Fruit fly (Drosophila melanogaster): ENCODE results near the gene CG3961.

CG3961 gene

DNA sequence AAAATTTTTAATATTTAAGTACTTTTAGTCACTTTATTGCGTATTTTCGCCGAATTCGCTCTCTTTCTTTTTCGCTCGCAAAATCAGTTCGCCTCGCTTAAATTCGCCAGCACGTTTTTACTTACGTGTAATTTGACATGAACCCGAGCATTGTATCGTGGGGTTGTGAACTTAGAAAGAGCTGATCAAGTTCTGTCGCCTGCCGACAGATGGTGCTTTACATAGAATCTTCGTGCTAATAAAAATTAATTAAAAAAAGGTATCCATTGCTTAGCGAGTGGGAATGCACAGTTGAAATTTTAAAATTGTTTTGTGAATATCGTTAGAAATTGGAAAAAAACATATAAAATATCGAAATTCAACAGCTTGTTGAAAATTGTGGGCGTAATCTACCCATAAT, 41.8 kb downstream of the CG3961 start (continued):
- TF ChIP-seq CG12071 (GFP tag; optimal IDR thresholded peaks at IDR 0.05) (no peak), CG7987 (GFP tag; optimal IDR thresholded peaks at IDR 0.05) (no peak), CG10366 (GFP tag; IDR thresholded peaks at IDR 0.05) (no peak; the same call in 1 of the 2 replicates), CG17328 (GFP tag; IDR thresholded peaks at IDR 0.05) (peak; percentile 62; the same call in 1 of the 2 replicates), MTF-1 (GFP tag; optimal IDR thresholded peaks at IDR 0.05; ENCODE audit: borderline replicate concordance) (peak; percentile 10), sens-2 (GFP tag; IDR thresholded peaks at IDR 0.05) (no peak), Gsc (GFP tag; IDR thresholded peaks at IDR 0.05) (no peak), GATAe (GFP tag; conservative IDR thresholded peaks at IDR 0.05) (no peak), Myb (GFP tag; optimal IDR thresholded peaks at IDR 0.05) (peak; percentile 52), row (GFP tag; IDR thresholded peaks at IDR 0.05) (no peak), eve (GFP tag; optimal IDR thresholded peaks at IDR 0.05) (peak in 1 of 2 experiments; percentile 64), CG3163 (GFP tag; optimal IDR thresholded peaks at IDR 0.05) (peak; percentile 76), Trl (optimal IDR thresholded peaks at IDR 0.05) (no peak), Trl (GFP tag; optimal IDR thresholded peaks at IDR 0.05) (peak; percentile 82), CG12744 (GFP tag; optimal IDR thresholded peaks at IDR 0.05) (peak; percentile 68), Hsf (GFP tag; optimal IDR thresholded peaks at IDR 0.05) (peak; percentile 80), Atf3 (GFP tag; optimal IDR thresholded peaks at IDR 0.05) (no peak), Med (GFP tag) (no peak), abd-A (tag; optimal IDR thresholded peaks at IDR 0.05) (no peak), Sox102F (GFP tag; optimal IDR thresholded peaks at IDR 0.05) (no peak), z (GFP tag; IDR thresholded peaks at IDR 0.05) (no peak), CG17912 (GFP tag; optimal IDR thresholded peaks at IDR 0.05) (peak; percentile 36), kay (GFP tag; optimal IDR thresholded peaks at IDR 0.05) (no peak), cato (GFP tag; optimal IDR thresholded peaks at IDR 0.05; ENCODE audit: borderline replicate concordance) (peak; percentile 5), HLH54F (GFP tag; optimal IDR thresholded peaks at IDR 0.05) (peak; percentile 65), CG5953 (GFP tag; IDR thresholded peaks at IDR 0.05) (no peak), D19B (GFP tag; optimal IDR thresholded peaks at IDR 0.05) (no peak), trem (tag; optimal IDR thresholded peaks at IDR 0.05) (peak; percentile 70), dmrt11E (tag; optimal IDR thresholded peaks at IDR 0.05) (peak; percentile 49), Ets65A (GFP tag) (peak; percentile 91), HmgZ (tag; optimal IDR thresholded peaks at IDR 0.05) (peak; percentile 78), CG9727 (GFP tag; optimal IDR thresholded peaks at IDR 0.05) (no peak), TFAM (GFP tag; optimal IDR thresholded peaks at IDR 0.05) (no peak), CG6175 (GFP tag; IDR thresholded peaks at IDR 0.05) (no peak), ci (GFP tag; IDR thresholded peaks at IDR 0.05) (no peak), Chrac-16 (GFP tag; optimal IDR thresholded peaks at IDR 0.05) (peak; percentile 67), CG2116 (GFP tag; optimal IDR thresholded peaks at IDR 0.05) (peak; percentile 68), Adf1 (GFP tag; IDR thresholded peaks at IDR 0.05) (no peak), tll (GFP tag; optimal IDR thresholded peaks at IDR 0.05) (no peak), danr (GFP tag; IDR thresholded peaks at IDR 0.05) (no peak), CG16863 (GFP tag; optimal IDR thresholded peaks at IDR 0.05) (peak; percentile 74), caup (GFP tag; optimal IDR thresholded peaks at IDR 0.05; ENCODE audit: severe bottlenecking) (peak; percentile 69), CG4820 (GFP tag; optimal IDR thresholded peaks at IDR 0.05) (peak; percentile 40), CG1603 (tag; optimal IDR thresholded peaks at IDR 0.05) (peak; percentile 78), insv (GFP tag; optimal IDR thresholded peaks at IDR 0.05) (peak in 1 of 2 experiments; percentile 65), CG11093 (GFP tag; IDR thresholded peaks at IDR 0.05) (no peak; the same call in 2 of the 3 replicates), CG10654 (GFP tag; optimal IDR thresholded peaks at IDR 0.05) (peak; percentile 50), zfh1 (GFP tag; IDR thresholded peaks at IDR 0.05) (no peak; the same call in 2 of the 3 replicates), da (GFP tag; optimal IDR thresholded peaks at IDR 0.05) (peak; percentile 57), lmd (GFP tag; IDR thresholded peaks at IDR 0.05) (no peak), CG3407 (GFP tag; optimal IDR thresholded peaks at IDR 0.05) (peak; percentile 44), Asciz (GFP tag; optimal IDR thresholded peaks at IDR 0.05) (peak; percentile 38)

All from whole organism, embryonic.